Worm (Caenorhabditis elegans) whole organism, early embryonic: ENCODE measurements around the gene fbxa-144.

ENCODE experiments used
- B0310.2 ChIP-seq: sonication (generic microtip); optimal IDR thresholded peaks from 2 replicates; lab custom pipeline; 2016; ENCODE audit warnings: mild to moderate bottlenecking, missing genetic modification characterization, missing compliant biosample characterization
- F13C5.2 ChIP-seq: sonication (generic microtip); optimal IDR thresholded peaks from 2 replicates; lab custom pipeline; 2017; ENCODE audit warnings: mild to moderate bottlenecking, missing genetic modification characterization, inconsistent platforms, missing compliant biosample characterization
- aly-1 ChIP-seq: sonication (generic microtip); optimal IDR thresholded peaks from 2 replicates; lab custom pipeline; 2016; ENCODE audit warnings: missing genetic modification characterization, missing compliant biosample characterization
- ama-1 ChIP-seq: fragments of 150-350 bp; optimal IDR thresholded peaks from 2 replicates; lab custom pipeline; 2014
- ceh-13 ChIP-seq: fragments of 200-800 bp; sonication (Bioruptor generic); optimal IDR thresholded peaks from 2 replicates; lab custom pipeline; 2018; ENCODE audit warnings: mild to moderate bottlenecking, missing genetic modification characterization, missing compliant biosample characterization
- ceh-36 ChIP-seq: sonication (generic microtip); optimal IDR thresholded peaks from 2 replicates; lab custom pipeline; 2016; ENCODE audit warnings: missing genetic modification characterization, inconsistent platforms, missing compliant biosample characterization
- ets-7 ChIP-seq: sonication (generic microtip); optimal IDR thresholded peaks from 2 replicates; lab custom pipeline; 2016; ENCODE audit warnings: missing genotype, missing genetic modification characterization, missing compliant biosample characterization
- flt-1 ChIP-seq: fragments of 200-800 bp; sonication (Bioruptor generic); IDR thresholded peaks from 2 replicates; pipeline ENCODE4 v1.3.6; 2022; ENCODE audit warnings: missing genetic modification characterization, missing compliant biosample characterization
- hmbx-1 ChIP-seq: sonication (generic microtip); optimal IDR thresholded peaks from 2 replicates; lab custom pipeline; 2016; ENCODE audit warnings: mild to moderate bottlenecking, missing genetic modification characterization, missing compliant biosample characterization
- hmg-4 ChIP-seq: fragments of 200-800 bp; sonication (Bioruptor generic); optimal IDR thresholded peaks from 2 replicates; lab custom pipeline; 2018; ENCODE audit warnings: mild to moderate bottlenecking, missing genetic modification characterization, missing compliant biosample characterization
- hnd-1 ChIP-seq: sonication (generic microtip); optimal IDR thresholded peaks from 2 replicates; lab custom pipeline; 2016; ENCODE audit warnings: missing genetic modification characterization, missing compliant biosample characterization
- pes-1 ChIP-seq: fragments of 200-800 bp; sonication (Bioruptor generic); IDR thresholded peaks from 2 replicates; pipeline ENCODE4 v1.3.6; 2022; ENCODE audit warnings: missing genetic modification reagents, missing genetic modification characterization, missing compliant biosample characterization
- scrt-1 ChIP-seq: fragments of 200-800 bp; sonication (Bioruptor generic); IDR thresholded peaks from 2 replicates; pipeline ENCODE4 v1.3.6; 2022; ENCODE audit warnings: missing genetic modification characterization, missing compliant biosample characterization
- sea-1 ChIP-seq: fragments of 200-800 bp; sonication (Bioruptor generic); conservative IDR thresholded peaks from 2 replicates; pipeline ENCODE4 v1.3.6; 2022; ENCODE audit warnings: missing genetic modification characterization, missing compliant biosample characterization
- tbx-11 ChIP-seq: fragments of 200-800 bp; sonication (Bioruptor generic); IDR thresholded peaks from 2 replicates; pipeline ENCODE4 v1.3.6; 2022; ENCODE audit warnings: missing genetic modification characterization, missing compliant biosample characterization
- tbx-37 ChIP-seq: fragments of 200-800 bp; sonication (Bioruptor generic); conservative IDR thresholded peaks from 2 replicates; pipeline ENCODE4 v1.3.6; 2022; ENCODE audit warnings: missing genetic modification reagents, missing genetic modification characterization, missing compliant biosample characterization
- tra-4 ChIP-seq: sonication (generic microtip); optimal IDR thresholded peaks from 2 replicates; lab custom pipeline; 2017; ENCODE audit warnings: missing genetic modification characterization, missing compliant biosample characterization

fbxa-144 gene

ce11 chrV:16165936-16166335 is 33.3 kb upstream of the fbxa-144 start, which contains the start of gene str-108:
str-108 (plus strand) TSS chrV:16166236.
- TF ChIP-seq aly-1 (no peak), B0310.2 (tag; lab: Kevin White, UChicago) (no peak), ceh-36 (tag; lab: Kevin White, UChicago) (no peak), scrt-1 (GFP tag; lab: Robert Waterston, UW) (no peak), flt-1 (GFP tag; lab: Robert Waterston, UW) (no peak)

ce11 chrV:16163719-16164118 is 31.1 kb upstream of the fbxa-144 start, which contains the start of gene F10A3.12:
F10A3.12 (plus strand) TSS chrV:16164019.
- TF ChIP-seq scrt-1 (GFP tag; lab: Robert Waterston, UW): no peak

- no peak for TF ChIP-seq tra-4 (tag; lab: Kevin White, UChicago)
- no peak for TF ChIP-seq scrt-1 (GFP tag; lab: Robert Waterston, UW)
- TF ChIP-seq tbx-11 (GFP tag; lab: Robert Waterston, UW): no peak
Observed at ce11 chrV:16162124-16162735, 29.6 kb upstream of the fbxa-144 start, which contains the start of the genes str-109 and F10A3.11. str-109 (minus strand) TSS chrV:16162224. F10A3.11 (plus strand) TSS chrV:16162685.

DNA sequence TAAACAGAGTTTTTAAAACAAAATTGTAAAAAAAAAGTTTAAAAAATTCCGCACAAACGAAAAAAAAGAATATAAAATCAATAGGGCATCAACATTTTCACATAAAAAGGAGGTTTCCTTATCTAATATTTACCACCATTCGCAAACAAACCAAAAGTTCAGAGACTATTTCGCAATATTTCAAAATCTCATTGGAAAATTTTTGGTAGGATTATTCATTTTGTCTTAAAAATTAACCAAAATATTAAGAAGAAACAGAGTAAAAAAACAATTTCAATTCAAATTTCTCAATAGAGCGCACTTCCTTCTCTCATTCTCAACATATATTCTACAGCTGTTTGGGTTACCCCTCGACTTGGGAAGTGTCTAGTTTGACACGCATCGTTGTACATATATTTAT is 27.5 kb upstream of the fbxa-144 start:
- TF ChIP-seq F13C5.2 (tag; lab: Kevin White, UChicago) (no peak), pes-1 (GFP tag; lab: Robert Waterston, UW) (no peak), B0310.2 (tag; lab: Kevin White, UChicago) (no peak), scrt-1 (GFP tag; lab: Robert Waterston, UW) (no peak), flt-1 (GFP tag; lab: Robert Waterston, UW) (no peak), tbx-37 (GFP tag; lab: Robert Waterston, UW) (no peak), hmg-4 (no peak), ets-7 (tag; lab: Kevin White, UChicago) (no peak), ceh-13 (no peak), sea-1 (GFP tag; lab: Robert Waterston, UW) (no peak), hmbx-1 (tag; lab: Kevin White, UChicago) (no peak)

DNA sequence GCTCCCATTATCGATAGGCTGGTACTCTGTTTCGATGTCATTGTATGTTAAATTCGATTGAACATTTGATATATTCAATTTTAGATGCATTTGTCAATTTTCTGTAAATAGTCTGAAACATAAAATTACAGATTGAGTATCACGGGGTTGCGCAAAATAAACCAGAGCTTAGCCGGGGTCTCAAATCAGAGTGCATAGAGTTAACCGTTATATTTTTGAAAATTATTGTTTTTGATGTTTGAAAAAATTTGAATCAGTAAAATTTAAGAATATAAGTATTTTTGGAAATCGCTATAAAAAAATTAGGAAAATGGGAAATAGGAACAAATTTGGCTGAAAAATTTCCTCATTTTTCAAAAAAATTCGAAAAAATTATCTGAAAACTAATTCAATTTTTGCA is 27.0 kb upstream of the fbxa-144 start, which contains the start of gene F10A3.17:
F10A3.17 (minus strand) TSS at position 101 of the 400 bp plus-strand sequence.
- TF ChIP-seq tbx-37 (GFP tag; lab: Robert Waterston, UW): no peak
- no peak for TF ChIP-seq sea-1 (GFP tag; lab: Robert Waterston, UW)
- no peak for TF ChIP-seq pes-1 (GFP tag; lab: Robert Waterston, UW)
- no peak for TF ChIP-seq tra-4 (tag; lab: Kevin White, UChicago)
- no peak for TF ChIP-seq aly-1
- TF ChIP-seq ets-7 (tag; lab: Kevin White, UChicago): no peak
- TF ChIP-seq ceh-36 (tag; lab: Kevin White, UChicago): no peak
- TF ChIP-seq scrt-1 (GFP tag; lab: Robert Waterston, UW): no peak
- no peak for TF ChIP-seq tbx-11 (GFP tag; lab: Robert Waterston, UW)

- no peak for TF ChIP-seq F13C5.2 (tag; lab: Kevin White, UChicago)
- TF ChIP-seq hmbx-1 (tag; lab: Kevin White, UChicago): no peak
- TF ChIP-seq ama-1: no peak
- TF ChIP-seq flt-1 (GFP tag; lab: Robert Waterston, UW): no peak
- TF ChIP-seq ceh-36 (tag; lab: Kevin White, UChicago): no peak
- TF ChIP-seq hnd-1 (tag; lab: Kevin White, UChicago): no peak
- no peak for TF ChIP-seq tbx-37 (GFP tag; lab: Robert Waterston, UW)
- no peak for TF ChIP-seq ceh-13
- no peak for TF ChIP-seq aly-1
- TF ChIP-seq sea-1 (GFP tag; lab: Robert Waterston, UW): no peak
Observed at ce11 chrV:16158391-16158790, 25.8 kb upstream of the fbxa-144 start, which contains the start of gene str-99. str-99 (minus strand) TSS chrV:16158491.

- TF ChIP-seq ets-7 (tag; lab: Kevin White, UChicago) (no peak), flt-1 (GFP tag; lab: Robert Waterston, UW) (no peak), sea-1 (GFP tag; lab: Robert Waterston, UW) (no peak), ceh-36 (tag; lab: Kevin White, UChicago) (no peak), tbx-11 (GFP tag; lab: Robert Waterston, UW) (no peak), hmg-4 (no peak), tra-4 (tag; lab: Kevin White, UChicago) (no peak), hnd-1 (tag; lab: Kevin White, UChicago) (no peak), tbx-37 (GFP tag; lab: Robert Waterston, UW) (no peak), B0310.2 (tag; lab: Kevin White, UChicago) (no peak), scrt-1 (GFP tag; lab: Robert Waterston, UW) (no peak), ama-1 (no peak), F13C5.2 (tag; lab: Kevin White, UChicago) (no peak), aly-1 (no peak), hmbx-1 (tag; lab: Kevin White, UChicago) (no peak), pes-1 (GFP tag; lab: Robert Waterston, UW) (no peak), ceh-13 (no peak)
Observed at ce11 chrV:16155111-16155510, 22.5 kb upstream of the fbxa-144 start, which contains the start of gene str-97. str-97 (minus strand) TSS chrV:16155211.

ce11 chrV:16153375-16153774 is 20.8 kb upstream of the fbxa-144 start, which contains the start of gene str-254:
str-254 (minus strand) TSS chrV:16153475.
- no peak for TF ChIP-seq ama-1
- no peak for TF ChIP-seq hnd-1 (tag; lab: Kevin White, UChicago)
- TF ChIP-seq scrt-1 (GFP tag; lab: Robert Waterston, UW): no peak
- no peak for TF ChIP-seq flt-1 (GFP tag; lab: Robert Waterston, UW)
- no peak for TF ChIP-seq sea-1 (GFP tag; lab: Robert Waterston, UW)
- no peak for TF ChIP-seq ceh-13
- no peak for TF ChIP-seq tra-4 (tag; lab: Kevin White, UChicago)
- no peak for TF ChIP-seq F13C5.2 (tag; lab: Kevin White, UChicago)
- TF ChIP-seq hmg-4: no peak
